Worm (Caenorhabditis elegans) whole organism, young adult: ENCODE data around the gene Y60C6A.2.

Experiments
- B0261.1 ChIP-seq: sonication (generic microtip); optimal IDR thresholded peaks from 2 replicates; lab custom pipeline; 2016; ENCODE audit warnings: mild to moderate bottlenecking, missing genetic modification characterization, moderate library complexity, missing compliant biosample characterization
- F22D6.2 ChIP-seq: sonication (generic microtip); optimal IDR thresholded peaks from 2 replicates; lab custom pipeline; 2016; ENCODE audit warnings: mild to moderate bottlenecking, missing genetic modification characterization, missing compliant biosample characterization
- F23B12.7 ChIP-seq: sonication (generic microtip); optimal IDR thresholded peaks from 2 replicates; lab custom pipeline; 2017; ENCODE audit warnings: missing genetic modification characterization, mild to moderate bottlenecking, missing compliant biosample characterization, antibody characterized with exemption, moderate library complexity; ENCODE audit not compliant: insufficient read depth
- ama-1 ChIP-seq, 3 experiments: fragments of 150-350 bp in 1 of 3; sonication (generic microtip) in 2 of 3; optimal IDR thresholded peaks; 2 replicates each; lab custom pipeline; 2014 to 2018; ENCODE audit warnings: missing biosample characterization in 2 of 3, missing genetic modification characterization in 2 of 3, missing genetic modification reagents in 2 of 3
- athp-1 ChIP-seq: sonication (generic microtip); optimal IDR thresholded peaks from 2 replicates; lab custom pipeline; 2017; ENCODE audit warnings: mild to moderate bottlenecking, missing genetic modification characterization, missing compliant biosample characterization
- cebp-1 ChIP-seq, 2 experiments: fragments of 200-800 bp in 1 of 2; sonication (Bioruptor generic) in 1 of 2; sonication (generic microtip) in 1 of 2; IDR thresholded peaks in 1 of 2; optimal IDR thresholded peaks in 1 of 2; 2 replicates each; pipeline versions ENCODE4 v1.3.6 to Lab custom; 2017 to 2022; ENCODE audit warnings: missing compliant biosample characterization in 2 of 2, missing genetic modification characterization in 2 of 2, mild to moderate bottlenecking in 1 of 2, missing genetic modification reagents in 1 of 2, moderate library complexity in 1 of 2
- efl-1 ChIP-seq: fragments of 150-350 bp; optimal IDR thresholded peaks from 2 replicates; lab custom pipeline; 2014; ENCODE audit warnings: missing biosample characterization, missing genetic modification reagents, missing genetic modification characterization
- ets-4 ChIP-seq: fragments of 200-800 bp; sonication (Bioruptor generic); optimal IDR thresholded peaks from 2 replicates; lab custom pipeline; 2018; ENCODE audit warnings: mild to moderate bottlenecking, missing genetic modification characterization, missing compliant biosample characterization
- lag-1 ChIP-seq: fragments of 200-800 bp; sonication (Bioruptor generic); IDR thresholded peaks from 2 replicates; pipeline ENCODE4 v1.3.6; 2022; ENCODE audit warnings: missing genetic modification reagents, missing genetic modification characterization, missing compliant biosample characterization
- mxl-1 ChIP-seq: sonication (generic microtip); optimal IDR thresholded peaks from 2 replicates; lab custom pipeline; 2016; ENCODE audit warnings: missing genetic modification characterization, missing compliant biosample characterization
- sdz-38 ChIP-seq: sonication (generic microtip); optimal IDR thresholded peaks from 2 replicates; lab custom pipeline; 2016; ENCODE audit warnings: missing genotype, missing genetic modification characterization, missing compliant biosample characterization
- xnd-1 ChIP-seq: sonication (generic microtip); optimal IDR thresholded peaks from 2 replicates; lab custom pipeline; 2016; ENCODE audit warnings: missing genotype, missing genetic modification reagents, missing genetic modification characterization, missing compliant biosample characterization

- TF ChIP-seq cebp-1 (GFP tag; IDR thresholded peaks at IDR 0.05; lab: Robert Waterston, UW): no peak
- no peak for TF ChIP-seq cebp-1 (tag; optimal IDR thresholded peaks at IDR 0.05; lab: Kevin White, UChicago)
- TF ChIP-seq ets-4: no peak
- TF ChIP-seq athp-1 (tag; lab: Kevin White, UChicago): no peak
- TF ChIP-seq F23B12.7 (tag; lab: Kevin White, UChicago): no peak
- TF ChIP-seq mxl-1 (tag; lab: Kevin White, UChicago): no peak
- TF ChIP-seq lag-1: no peak
- TF ChIP-seq B0261.1: no peak
- TF ChIP-seq xnd-1 (tag; lab: Kevin White, UChicago): no peak
- no peak for TF ChIP-seq F22D6.2 (tag; lab: Kevin White, UChicago)
- no peak for TF ChIP-seq sdz-38 (tag; lab: Kevin White, UChicago)
- TF ChIP-seq efl-1: no peak
- TF ChIP-seq ama-1 (optimal IDR thresholded peaks at IDR 0.05; lab: Kevin White, UChicago): no peak
- TF ChIP-seq ama-1 (GFP tag; optimal IDR thresholded peaks at IDR 0.05; lab: Kevin White, UChicago): no peak
These were observed 9.1 kb upstream of the Y60C6A.2 start, which contains the start of gene R02F11.2 for ce11 chrV:4794308-4794707.
